Fruit fly (Drosophila melanogaster): ENCODE data around the gene Dbx.

The Dbx gene

DNA sequence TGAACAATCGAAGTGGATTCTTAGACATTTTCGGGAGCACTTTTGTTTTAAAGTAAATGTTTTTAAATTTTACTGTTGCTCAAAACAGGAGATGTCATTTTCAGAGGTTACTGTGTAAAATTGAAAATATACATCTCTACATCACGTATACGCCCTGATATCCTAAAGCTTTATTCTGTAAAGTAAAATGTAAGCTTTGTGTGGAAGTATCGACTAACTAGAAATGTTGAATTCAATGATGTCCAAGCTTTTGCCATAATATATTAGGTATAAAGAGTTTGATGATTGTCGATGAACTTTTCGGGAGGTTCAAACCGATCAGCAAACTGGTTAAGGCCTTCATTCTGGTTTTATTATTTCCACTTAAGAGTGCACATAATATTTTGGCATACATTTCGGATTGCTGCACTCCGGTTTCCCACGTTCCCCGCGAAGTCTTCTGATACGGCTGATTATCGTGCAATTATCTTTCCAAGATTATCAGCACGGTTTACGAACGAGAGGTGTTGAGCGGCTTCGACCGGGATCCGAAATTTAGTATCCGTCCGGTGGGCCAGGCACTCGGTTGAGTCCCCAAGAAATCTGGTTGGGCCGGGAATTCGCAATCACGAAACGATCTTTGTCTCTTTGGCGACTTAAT, 50.1 kb downstream of the Dbx start, which contains the start of the genes CG11815 and acs:
CG11815 (minus strand) TSS at position 98 of the 640 bp plus-strand sequence.
acs (plus strand) TSS at position 536 of the 640 bp plus-strand sequence.
- TF ChIP-seq kay (GFP tag; ENCODE audit: borderline replicate concordance): no peak
- peak; percentile 1 for TF ChIP-seq bab1 (GFP tag; optimal IDR thresholded peaks at IDR 0.05)
- TF ChIP-seq Hr96 (GFP tag; optimal IDR thresholded peaks at IDR 0.05): no peak
- TF ChIP-seq CG14711 (tag; optimal IDR thresholded peaks at IDR 0.05): no peak

DNA sequence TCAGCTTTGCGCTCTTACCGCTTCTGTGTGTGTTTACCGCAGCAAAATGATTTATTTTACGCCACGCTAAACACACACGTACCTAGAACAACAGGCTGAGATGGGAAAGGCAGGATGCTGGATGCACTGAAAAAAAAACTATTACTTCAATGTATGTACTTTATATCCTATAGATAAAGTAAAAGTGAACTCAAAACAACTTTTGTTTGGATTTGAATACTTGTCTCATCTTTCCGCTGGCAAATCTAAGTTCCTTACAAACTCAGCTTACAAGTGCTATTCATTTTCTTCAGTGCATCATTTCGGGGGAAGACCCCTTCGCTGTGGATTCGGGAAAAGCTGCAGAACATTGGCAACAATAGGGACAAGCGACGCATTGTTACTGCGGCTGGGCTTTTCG, 55.7 kb downstream of the Dbx start:
- TF ChIP-seq kay (GFP tag; ENCODE audit: borderline replicate concordance) (no peak), CG33017 (tag; optimal IDR thresholded peaks at IDR 0.05) (no peak), cnc (optimal IDR thresholded peaks at IDR 0.05) (no peak), CG12768 (GFP tag; optimal IDR thresholded peaks at IDR 0.05) (no peak), cic (GFP tag; optimal IDR thresholded peaks at IDR 0.05) (no peak), pad (GFP tag; optimal IDR thresholded peaks at IDR 0.05) (no peak), Hr96 (GFP tag; optimal IDR thresholded peaks at IDR 0.05) (no peak), Clk (GFP tag; optimal IDR thresholded peaks at IDR 0.05) (no peak), CG5204 (GFP tag; optimal IDR thresholded peaks at IDR 0.05) (no peak), CG14711 (tag; optimal IDR thresholded peaks at IDR 0.05) (no peak), tj (GFP tag; optimal IDR thresholded peaks at IDR 0.05) (no peak)
